Worm (Caenorhabditis elegans) whole organism, L1 larva: ENCODE data around the gene C48B4.11.

Source experiments
- dpl-1 ChIP-seq, 3 experiments: fragments of 150-350 bp in 2 of 3; sonication (generic microtip) in 1 of 3; optimal IDR thresholded peaks; 2 replicates each; lab custom pipeline; 2014 to 2017; ENCODE audit warnings: missing biosample characterization in 3 of 3, missing genetic modification characterization in 3 of 3, missing genetic modification reagents in 3 of 3
- lin-39 ChIP-seq: fragments of 150-350 bp; optimal IDR thresholded peaks from 2 replicates; lab custom pipeline; 2014; ENCODE audit warnings: missing biosample characterization, missing genetic modification reagents, missing genetic modification characterization
- lir-3 ChIP-seq: sonication (generic microtip); optimal IDR thresholded peaks from 2 replicates; lab custom pipeline; 2016; ENCODE audit warnings: mild to moderate bottlenecking, missing genetic modification characterization, moderate library complexity, missing compliant biosample characterization; ENCODE audit not compliant: poor library complexity
- mep-1 ChIP-seq: fragments of 150-350 bp; optimal IDR thresholded peaks from 2 replicates; lab custom pipeline; 2014; ENCODE audit warnings: missing biosample characterization, missing genetic modification characterization
- nhr-85 ChIP-seq: sonication (generic microtip); peaks from one replicate; lab custom pipeline; 2016; ENCODE audit warnings: missing genetic modification characterization, inconsistent platforms, missing compliant biosample characterization
- rnt-1 ChIP-seq: sonication (generic microtip); optimal IDR thresholded peaks from 2 replicates; lab custom pipeline; 2016; ENCODE audit warnings: mild to moderate bottlenecking, missing genetic modification characterization, moderate library complexity, missing compliant biosample characterization

- no peak for TF ChIP-seq mep-1 (tag; lab: Kevin White, UChicago)
- no peak for TF ChIP-seq rnt-1 (tag; lab: Kevin White, UChicago)
- no peak for TF ChIP-seq lin-39 (tag; lab: Kevin White, UChicago)
- no peak for TF ChIP-seq nhr-85
- TF ChIP-seq dpl-1 (GFP tag; optimal IDR thresholded peaks at IDR 0.05; lab: Kevin White, UChicago) = no peak
- TF ChIP-seq lir-3 (tag; lab: Kevin White, UChicago) = no peak
Observed at ce11 chrIII:9585314-9585713, 19.4 kb upstream of the C48B4.11 start.
